Worm (Caenorhabditis elegans) whole organism, L1 larva: ENCODE data around the gene srt-6.

Experiments
- ama-1 ChIP-seq: fragments of 150-350 bp; optimal IDR thresholded peaks from 2 replicates; lab custom pipeline; 2014
- lir-3 ChIP-seq: sonication (generic microtip); optimal IDR thresholded peaks from 2 replicates; lab custom pipeline; 2016; ENCODE audit warnings: mild to moderate bottlenecking, missing genetic modification characterization, moderate library complexity, missing compliant biosample characterization; ENCODE audit not compliant: poor library complexity
- mep-1 ChIP-seq: fragments of 150-350 bp; optimal IDR thresholded peaks from 2 replicates; lab custom pipeline; 2014; ENCODE audit warnings: missing biosample characterization, missing genetic modification characterization
- nhr-237 ChIP-seq: fragments of 150-350 bp; optimal IDR thresholded peaks from 2 replicates; lab custom pipeline; 2014; ENCODE audit warnings: missing biosample characterization, missing genetic modification characterization

DNA sequence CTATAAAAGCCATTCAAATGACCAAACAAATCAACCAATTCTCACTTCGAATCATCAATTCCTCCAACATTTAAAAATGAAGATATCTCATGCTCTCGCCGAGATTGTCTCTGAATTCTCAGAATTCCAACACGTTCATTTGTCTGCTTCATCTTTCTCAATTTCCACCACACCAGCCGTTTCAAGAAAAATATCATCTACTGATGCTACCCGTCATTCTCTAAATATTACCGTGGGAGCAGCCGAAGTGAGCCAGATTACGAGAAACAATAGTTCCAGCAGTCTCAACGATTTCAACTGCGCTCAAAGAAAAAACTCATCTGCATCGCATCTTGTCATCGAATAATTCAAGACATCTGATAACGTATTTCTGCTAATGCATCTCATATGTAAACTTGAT, 6.3 kb upstream of the srt-6 start, which contains the start of gene F18E3.12:
- no peak for TF ChIP-seq ama-1
- TF ChIP-seq nhr-237 (tag; lab: Kevin White, UChicago): no peak
- no peak for TF ChIP-seq lir-3 (tag; lab: Kevin White, UChicago)
- TF ChIP-seq mep-1 (tag; lab: Kevin White, UChicago): no peak
